Worm (Caenorhabditis elegans) whole organism, young adult: ENCODE measurements around the gene fip-5.

Experiments
- B0261.1 ChIP-seq: sonication (generic microtip); optimal IDR thresholded peaks from 2 replicates; lab custom pipeline; 2016; ENCODE audit warnings: mild to moderate bottlenecking, missing genetic modification characterization, moderate library complexity, missing compliant biosample characterization
- B0336.3 ChIP-seq: fragments of 200-800 bp; sonication (Bioruptor generic); IDR thresholded peaks from 2 replicates; pipeline ENCODE4 v1.3.6; 2022; ENCODE audit warnings: missing genetic modification characterization, missing compliant biosample characterization
- C17E4.6 ChIP-seq: fragments of 200-800 bp; sonication (Bioruptor generic); IDR thresholded peaks from 2 replicates; pipeline ENCODE4 v1.3.6; 2022; ENCODE audit warnings: missing genetic modification reagents, missing genetic modification characterization, missing compliant biosample characterization
- F23B12.7 ChIP-seq: sonication (generic microtip); optimal IDR thresholded peaks from 2 replicates; lab custom pipeline; 2017; ENCODE audit warnings: missing genetic modification characterization, mild to moderate bottlenecking, missing compliant biosample characterization, antibody characterized with exemption, moderate library complexity; ENCODE audit not compliant: insufficient read depth
- F52B5.7 ChIP-seq: sonication (generic microtip); optimal IDR thresholded peaks from 2 replicates; lab custom pipeline; 2016; ENCODE audit warnings: mild to moderate bottlenecking, missing genetic modification characterization, missing compliant biosample characterization
- F55B11.4 ChIP-seq: sonication (generic microtip); optimal IDR thresholded peaks from 2 replicates; lab custom pipeline; 2016; ENCODE audit warnings: missing compliant biosample characterization, missing genetic modification characterization, borderline replicate concordance; ENCODE audit not compliant: insufficient read depth
- K12H6.12 ChIP-seq: fragments of 200-800 bp; sonication (Bioruptor generic); optimal IDR thresholded peaks from 2 replicates; lab custom pipeline; 2018; ENCODE audit warnings: mild to moderate bottlenecking, missing genetic modification characterization, missing compliant biosample characterization
- Y53G8AR.9 ChIP-seq: fragments of 200-800 bp; sonication (Bioruptor generic); conservative IDR thresholded peaks from 2 replicates; pipeline ENCODE4 v1.3.6; 2022; ENCODE audit warnings: missing genetic modification reagents, missing genetic modification characterization, missing compliant biosample characterization
- akir-1 ChIP-seq: fragments of 200-800 bp; sonication (Bioruptor generic); optimal IDR thresholded peaks from 2 replicates; lab custom pipeline; 2018; ENCODE audit warnings: mild to moderate bottlenecking, missing genetic modification characterization, moderate library complexity, missing compliant biosample characterization
- cebp-2 ChIP-seq: fragments of 200-800 bp; sonication (Bioruptor generic); IDR thresholded peaks from 2 replicates; pipeline ENCODE4 v1.3.6; 2022; ENCODE audit warnings: missing genetic modification characterization, missing compliant biosample characterization
- ceh-79 ChIP-seq: sonication (generic microtip); optimal IDR thresholded peaks from 2 replicates; lab custom pipeline; 2017; ENCODE audit warnings: mild to moderate bottlenecking, missing genetic modification characterization, missing compliant biosample characterization
- chd-7 ChIP-seq: sonication (generic microtip); optimal IDR thresholded peaks from 2 replicates; lab custom pipeline; 2016; ENCODE audit warnings: mild to moderate bottlenecking, missing genetic modification characterization, moderate library complexity, missing compliant biosample characterization
- efl-1 ChIP-seq: fragments of 150-350 bp; optimal IDR thresholded peaks from 2 replicates; lab custom pipeline; 2014; ENCODE audit warnings: missing biosample characterization, missing genetic modification reagents, missing genetic modification characterization
- egrh-3 ChIP-seq: fragments of 200-800 bp; sonication (Bioruptor generic); IDR thresholded peaks from 2 replicates; pipeline ENCODE4 v1.3.6; 2022; ENCODE audit warnings: missing genetic modification reagents, missing genetic modification characterization, missing compliant biosample characterization
- ekl-4 ChIP-seq: fragments of 200-800 bp; sonication (Bioruptor generic); IDR thresholded peaks from 2 replicates; pipeline ENCODE4 v1.3.6; 2022; ENCODE audit warnings: missing genetic modification reagents, missing genetic modification characterization, missing compliant biosample characterization
- hlh-12 ChIP-seq: sonication (generic microtip); optimal IDR thresholded peaks from 2 replicates; lab custom pipeline; 2016; ENCODE audit warnings: missing genetic modification characterization, missing compliant biosample characterization
- hmg-1.2 ChIP-seq: fragments of 200-800 bp; sonication (Bioruptor generic); IDR thresholded peaks from 2 replicates; pipeline ENCODE4 v1.3.6; 2022; ENCODE audit warnings: missing genetic modification reagents, missing genetic modification characterization, missing compliant biosample characterization
- hrde-1 ChIP-seq: sonication (generic microtip); optimal IDR thresholded peaks from 2 replicates; lab custom pipeline; 2016; ENCODE audit warnings: missing genetic modification characterization, mild to moderate bottlenecking, missing compliant biosample characterization, moderate library complexity, missing genotype, missing genetic modification reagents, borderline replicate concordance
- hsf-1 ChIP-seq: fragments of 200-800 bp; sonication (Bioruptor generic); IDR thresholded peaks from 2 replicates; pipeline ENCODE4 v1.3.6; 2022; ENCODE audit warnings: missing genetic modification reagents, missing genetic modification characterization, missing compliant biosample characterization
- lsy-27 ChIP-seq: sonication (generic microtip); optimal IDR thresholded peaks from 2 replicates; lab custom pipeline; 2017; ENCODE audit warnings: missing genetic modification characterization, mild to moderate bottlenecking, missing compliant biosample characterization, antibody characterized with exemption, missing genotype, borderline replicate concordance; ENCODE audit not compliant: insufficient read depth
- nfyb-1 ChIP-seq: fragments of 200-800 bp; sonication (Bioruptor generic); IDR thresholded peaks from 2 replicates; pipeline ENCODE4 v1.3.6; 2022; ENCODE audit warnings: missing genetic modification reagents, missing genetic modification characterization, missing compliant biosample characterization
- nhr-80 ChIP-seq: sonication (generic microtip); optimal IDR thresholded peaks from 2 replicates; lab custom pipeline; 2016; ENCODE audit warnings: missing genetic modification characterization, missing compliant biosample characterization
- rec-8 ChIP-seq, 2 experiments: sonication (generic microtip); optimal IDR thresholded peaks; 2 replicates each; lab custom pipeline; 2016; ENCODE audit warnings: mild to moderate bottlenecking in 2 of 2, missing genetic modification characterization in 2 of 2, missing genetic modification reagents in 2 of 2, missing genotype in 2 of 2, missing biosample characterization in 1 of 2, missing compliant biosample characterization in 1 of 2, moderate library complexity in 1 of 2
- sdz-38 ChIP-seq: sonication (generic microtip); optimal IDR thresholded peaks from 2 replicates; lab custom pipeline; 2016; ENCODE audit warnings: missing genotype, missing genetic modification characterization, missing compliant biosample characterization
- snpc-1.1 ChIP-seq: sonication (generic microtip); optimal IDR thresholded peaks from 2 replicates; lab custom pipeline; 2017; ENCODE audit warnings: missing genetic modification characterization, mild to moderate bottlenecking, missing compliant biosample characterization, antibody characterized with exemption, moderate library complexity, missing genotype, missing genetic modification reagents; ENCODE audit not compliant: insufficient read depth
- snpc-4 ChIP-seq, 5 experiments: fragments of 150-350 bp in 1 of 5; sonication (generic microtip) in 4 of 5; optimal IDR thresholded peaks; 2 replicates each; lab custom pipeline; 2014 to 2018; ENCODE audit warnings: missing genetic modification characterization in 5 of 5, missing biosample characterization in 3 of 5, antibody characterized with exemption in 2 of 5, mild to moderate bottlenecking in 2 of 5, missing compliant biosample characterization in 2 of 5, missing genotype in 2 of 5, moderate library complexity in 2 of 5, missing genetic modification reagents in 1 of 5
- sptf-2 ChIP-seq: fragments of 200-800 bp; sonication (Bioruptor generic); optimal IDR thresholded peaks from 2 replicates; lab custom pipeline; 2018; ENCODE audit warnings: mild to moderate bottlenecking, missing genetic modification characterization, missing compliant biosample characterization
- tbp1 ChIP-seq: fragments of 200-800 bp; sonication (Bioruptor generic); optimal IDR thresholded peaks from 2 replicates; lab custom pipeline; 2018; ENCODE audit warnings: mild to moderate bottlenecking, missing genetic modification characterization, missing compliant biosample characterization
- zim-3 ChIP-seq: sonication (generic microtip); optimal IDR thresholded peaks from 2 replicates; lab custom pipeline; 2017; ENCODE audit warnings: mild to moderate bottlenecking, missing genetic modification characterization, moderate library complexity, missing compliant biosample characterization
- ztf-6 ChIP-seq: fragments of 200-800 bp; sonication (Bioruptor generic); IDR thresholded peaks from 2 replicates; pipeline ENCODE4 v1.3.6; 2022; ENCODE audit warnings: missing genetic modification reagents, missing genetic modification characterization, missing compliant biosample characterization

Gene fip-5

DNA sequence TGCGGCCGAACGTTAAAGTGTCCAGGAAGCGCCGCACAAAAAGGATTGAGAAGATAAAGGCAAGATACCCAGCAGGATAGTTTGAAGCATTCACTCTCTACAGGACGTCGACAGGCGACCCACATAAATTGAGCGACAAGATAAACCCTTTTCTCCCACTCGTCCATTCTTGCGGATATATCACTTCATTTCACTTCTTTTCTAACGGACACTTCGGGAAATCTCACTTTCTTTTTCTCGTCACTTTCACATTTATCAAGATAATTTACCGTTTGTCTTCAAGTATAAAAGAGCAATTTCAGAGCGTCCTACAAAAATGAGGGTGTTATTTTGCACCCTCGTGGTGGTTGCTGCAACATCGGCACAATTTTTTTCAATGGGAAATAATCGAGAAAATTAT lies 15.0 kb downstream of the fip-5 start, which contains the start of gene R07E3.6:
TSS of gene R07E3.6 (plus strand) at position 158 of the 400 bp plus-strand sequence.
- no peak for TF ChIP-seq K12H6.12 (tag; lab: Kevin White, UChicago)
- no peak for TF ChIP-seq hmg-1.2 (GFP tag; lab: Robert Waterston, UW)
- no peak for TF ChIP-seq sdz-38 (tag; lab: Kevin White, UChicago)
- TF ChIP-seq hlh-12 (tag; lab: Kevin White, UChicago) = no peak
- no peak for TF ChIP-seq chd-7 (tag; lab: Kevin White, UChicago)
- no peak for TF ChIP-seq F55B11.4
- no peak for TF ChIP-seq B0261.1 (tag; lab: Kevin White, UChicago)
- no peak for TF ChIP-seq efl-1
- TF ChIP-seq ekl-4 = no peak
- no peak for TF ChIP-seq zim-3 (tag; lab: Kevin White, UChicago)
- no peak for TF ChIP-seq nfyb-1 (GFP tag; lab: Robert Waterston, UW)
- no peak for TF ChIP-seq hrde-1 (tag; lab: Kevin White, UChicago)
- no peak for TF ChIP-seq tbp1 (GFP tag; lab: Kevin White, UChicago)
- no peak for TF ChIP-seq snpc-4 (GFP tag; optimal IDR thresholded peaks at IDR 0.05; lab: Kevin White, UChicago)
- TF ChIP-seq snpc-4 (tag; optimal IDR thresholded peaks at IDR 0.05; lab: Kevin White, UChicago) = no peak
- TF ChIP-seq C17E4.6 (GFP tag; lab: Robert Waterston, UW) = no peak

DNA sequence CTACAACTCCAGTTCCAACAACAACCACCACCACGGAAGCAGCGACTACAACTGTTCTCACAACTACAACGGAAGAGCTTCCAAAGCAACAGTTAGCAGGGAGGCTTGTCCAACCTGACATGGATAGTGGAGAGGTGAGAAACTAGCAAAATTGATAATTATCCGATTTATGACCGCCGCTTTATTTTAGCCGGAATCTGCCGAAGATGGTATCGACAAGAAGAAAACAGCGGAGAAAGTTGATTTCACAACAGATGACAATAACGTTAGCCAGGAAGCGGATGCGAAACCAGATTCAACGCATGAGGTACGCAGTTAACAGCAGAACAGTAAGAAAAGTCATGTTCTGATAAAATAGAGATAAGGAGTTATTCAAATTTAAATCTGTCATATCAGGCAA lies 15.9 kb downstream of the fip-5 start:
- TF ChIP-seq B0261.1 (tag; lab: Kevin White, UChicago) (no peak), hrde-1 (tag; lab: Kevin White, UChicago) (no peak), F52B5.7 (tag; lab: Kevin White, UChicago) (no peak)

DNA sequence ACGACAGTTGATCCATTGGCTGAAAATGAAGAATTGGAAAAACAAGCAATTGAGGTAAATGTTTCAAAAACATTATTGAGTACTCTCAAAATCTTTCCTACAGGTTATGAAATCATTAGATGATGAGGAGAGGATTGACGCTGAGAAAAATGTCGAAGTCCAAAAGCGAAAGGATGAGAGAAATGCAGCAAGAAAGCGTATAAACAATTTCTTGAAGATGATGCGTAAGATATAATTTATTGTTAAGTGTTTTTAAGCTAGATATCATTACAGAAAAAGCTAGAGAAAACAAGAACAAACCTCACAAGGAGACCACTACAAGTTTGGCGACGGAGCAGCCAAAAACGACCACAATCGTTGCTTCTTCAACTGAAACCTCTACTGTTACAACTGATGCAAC lies 17.1 kb downstream of the fip-5 start:
- TF ChIP-seq Y53G8AR.9 (GFP tag; lab: Robert Waterston, UW) (no peak), hrde-1 (tag; lab: Kevin White, UChicago) (no peak), rec-8 (tag; optimal IDR thresholded peaks at IDR 0.05; lab: Kevin White, UChicago) (no peak), B0336.3 (no peak), ztf-6 (no peak), ceh-79 (tag; lab: Kevin White, UChicago) (no peak), sptf-2 (GFP tag; lab: Kevin White, UChicago) (no peak), hsf-1 (no peak), akir-1 (GFP tag; lab: Kevin White, UChicago) (no peak), sdz-38 (tag; lab: Kevin White, UChicago) (no peak)

DNA sequence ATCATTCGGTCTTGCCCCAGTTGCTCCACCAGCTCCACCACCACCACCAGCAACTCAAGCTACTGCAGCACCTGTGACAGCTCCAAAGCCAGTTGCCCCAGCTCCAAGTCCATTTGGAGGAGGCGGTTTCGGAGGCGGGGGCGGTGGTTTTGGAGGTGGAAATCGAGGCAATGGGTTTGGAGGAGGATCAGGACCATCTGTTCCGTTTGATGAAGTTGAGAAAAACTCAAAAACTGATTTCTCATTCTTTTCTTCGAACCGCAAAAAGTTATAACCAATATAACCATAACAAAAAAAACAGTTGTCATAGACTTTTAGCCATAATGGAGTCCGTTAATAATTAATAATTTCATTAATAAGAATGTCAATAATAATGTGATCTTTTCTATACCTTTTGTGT lies 18.9 kb downstream of the fip-5 start:
- TF ChIP-seq cebp-2 (GFP tag; lab: Robert Waterston, UW) (0 out of 2 replicates have a peak, but pooled peaks have one; percentile 25), F55B11.4 (no peak), egrh-3 (GFP tag; lab: Robert Waterston, UW) (peak; percentile 40; the same call in 1 of the 2 replicates)
- TF ChIP-seq, all 124 proteins: peak for 2

DNA sequence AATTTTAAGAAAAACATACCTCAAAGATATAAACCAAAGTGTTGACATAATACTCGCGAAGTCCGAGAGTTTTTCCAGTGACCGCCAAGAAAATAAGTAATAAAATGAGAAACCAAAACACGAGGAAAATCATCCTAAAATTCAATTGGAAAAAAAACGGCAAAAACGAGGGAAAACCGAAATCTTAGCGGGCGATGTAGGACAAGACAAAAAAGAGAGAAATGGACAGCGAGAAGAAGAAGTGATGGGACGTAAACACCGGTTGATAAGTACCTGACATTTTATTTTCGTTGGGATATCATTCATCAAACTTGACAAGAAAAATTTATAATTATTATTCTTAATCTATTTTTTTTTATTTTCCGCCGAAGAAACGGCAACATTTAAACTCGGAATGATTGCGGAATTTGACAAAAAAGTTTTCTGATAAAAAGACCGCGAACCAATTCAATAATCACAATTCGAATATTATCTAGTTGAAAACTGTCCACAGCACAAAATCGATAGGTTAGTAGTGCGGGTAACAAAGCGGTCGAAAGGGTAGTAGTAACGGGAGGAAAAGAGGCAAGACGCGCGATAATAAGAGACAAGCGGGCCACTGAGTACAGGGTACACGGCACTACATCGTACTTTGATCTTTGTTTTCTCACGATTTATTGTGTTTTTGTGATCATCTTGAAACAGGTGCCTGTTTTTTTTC lies 24.9 kb downstream of the fip-5 start, which contains the start of gene acl-5:
TSS of gene acl-5 (minus strand) at position 134 of the 700 bp plus-strand sequence.
- TF ChIP-seq nhr-80 (tag; lab: Kevin White, UChicago) (peak; percentile 50), lsy-27 (tag; lab: Kevin White, UChicago) (no peak), snpc-1.1 (no peak), F23B12.7 (tag; lab: Kevin White, UChicago) (peak; percentile 1)
